Worm (Caenorhabditis elegans) whole organism, L1 larva: ENCODE data around the gene F35C11.5.

Experiments used
- C16A3.4 ChIP-seq: fragments of 150-350 bp; optimal IDR thresholded peaks from 2 replicates; lab custom pipeline; 2014; ENCODE audit warnings: missing biosample characterization, missing genetic modification characterization
- C34B4.2 ChIP-seq: sonication (generic microtip); optimal IDR thresholded peaks from 2 replicates; lab custom pipeline; 2017; ENCODE audit warnings: mild to moderate bottlenecking, missing genetic modification characterization, missing compliant biosample characterization
- Y116A8C.19 ChIP-seq: sonication (generic microtip); optimal IDR thresholded peaks from 2 replicates; lab custom pipeline; 2016; ENCODE audit warnings: missing compliant biosample characterization, missing genetic modification characterization, borderline replicate concordance
- aha-1 ChIP-seq: fragments of 150-350 bp; optimal IDR thresholded peaks from 2 replicates; lab custom pipeline; 2014; ENCODE audit warnings: missing biosample characterization, missing genetic modification characterization
- alr-1 ChIP-seq: fragments of 200-800 bp; sonication (Bioruptor generic); optimal IDR thresholded peaks from 2 replicates; lab custom pipeline; 2018; ENCODE audit warnings: borderline replicate concordance, mild to moderate bottlenecking, missing genetic modification characterization, missing compliant biosample characterization
- aly-2 ChIP-seq: fragments of 150-350 bp; optimal IDR thresholded peaks from 2 replicates; lab custom pipeline; 2014; ENCODE audit warnings: missing biosample characterization, missing genetic modification characterization
- blmp-1 ChIP-seq: fragments of 150-350 bp; optimal IDR thresholded peaks from 2 replicates; lab custom pipeline; 2014; ENCODE audit warnings: missing biosample characterization, missing genetic modification characterization
- ceh-63 ChIP-seq: fragments of 200-800 bp; sonication (Bioruptor generic); optimal IDR thresholded peaks from 2 replicates; lab custom pipeline; 2018; ENCODE audit warnings: mild to moderate bottlenecking, missing genetic modification characterization, missing compliant biosample characterization
- ceh-82 ChIP-seq, 3 experiments: fragments of 150-350 bp in 1 of 3; sonication (generic microtip) in 2 of 3; optimal IDR thresholded peaks; 2 replicates each; lab custom pipeline; 2014 to 2017; ENCODE audit warnings: missing biosample characterization in 3 of 3, missing genetic modification characterization in 3 of 3
- ces-1 ChIP-seq: fragments of 150-350 bp; optimal IDR thresholded peaks from 2 replicates; lab custom pipeline; 2014; ENCODE audit warnings: missing biosample characterization, missing genetic modification reagents, missing genetic modification characterization
- dpl-1 ChIP-seq, 3 experiments: fragments of 150-350 bp in 2 of 3; sonication (generic microtip) in 1 of 3; optimal IDR thresholded peaks; 2 replicates each; lab custom pipeline; 2014 to 2017; ENCODE audit warnings: missing biosample characterization in 3 of 3, missing genetic modification characterization in 3 of 3, missing genetic modification reagents in 3 of 3
- dsc-1 ChIP-seq: sonication (generic microtip); optimal IDR thresholded peaks from 2 replicates; lab custom pipeline; 2016; ENCODE audit warnings: mild to moderate bottlenecking, missing genetic modification characterization, missing compliant biosample characterization
- efl-1 ChIP-seq, 4 experiments: fragments of 150-350 bp; optimal IDR thresholded peaks in 3 of 4; peaks in 1 of 4; 1 replicate in 1 of 4; 2 replicates in 3 of 4; lab custom pipeline; 2014; ENCODE audit warnings: missing biosample characterization in 2 of 4, missing genetic modification characterization in 2 of 4, missing genetic modification reagents in 2 of 4
- egl-27 ChIP-seq, 2 experiments: fragments of 150-350 bp in 1 of 2; sonication (generic microtip); optimal IDR thresholded peaks; 3 replicates each; lab custom pipeline; 2017 to 2018; ENCODE audit warnings: missing biosample characterization in 2 of 2, missing genetic modification characterization in 2 of 2, missing genetic modification reagents in 2 of 2
- elt-2 ChIP-seq: sonication (generic microtip); optimal IDR thresholded peaks from 2 replicates; lab custom pipeline; 2016; ENCODE audit warnings: missing genetic modification characterization, mild to moderate bottlenecking, inconsistent platforms, missing compliant biosample characterization, missing genetic modification reagents
- fkh-10 ChIP-seq: sonication (generic microtip); optimal IDR thresholded peaks from 2 replicates; lab custom pipeline; 2017; ENCODE audit warnings: missing biosample characterization, missing genetic modification reagents, missing genetic modification characterization
- fkh-4 ChIP-seq: sonication (generic microtip); optimal IDR thresholded peaks from 2 replicates; lab custom pipeline; 2016; ENCODE audit warnings: missing compliant biosample characterization, missing genetic modification characterization, borderline replicate concordance
- grh-1 ChIP-seq: fragments of 200-800 bp; sonication (Bioruptor generic); IDR thresholded peaks from 2 replicates; pipeline ENCODE4 v1.3.6; 2022; ENCODE audit warnings: missing genetic modification reagents, missing genetic modification characterization, missing compliant biosample characterization
- hpl-2 ChIP-seq: fragments of 150-350 bp; optimal IDR thresholded peaks from 2 replicates; lab custom pipeline; 2014; ENCODE audit warnings: missing biosample characterization, missing genetic modification reagents, missing genetic modification characterization
- isw-1 ChIP-seq: fragments of 200-800 bp; sonication (Bioruptor generic); IDR thresholded peaks from 2 replicates; pipeline ENCODE4 v1.3.6; 2022; ENCODE audit warnings: missing genetic modification characterization, missing compliant biosample characterization
- lsy-2 ChIP-seq, 2 experiments: fragments of 150-350 bp; optimal IDR thresholded peaks; 2 replicates each; lab custom pipeline; 2014; ENCODE audit warnings: missing biosample characterization in 2 of 2, missing genetic modification characterization in 2 of 2
- mdl-1 ChIP-seq, 2 experiments: fragments of 150-350 bp; optimal IDR thresholded peaks; 2 replicates each; lab custom pipeline; 2014 to 2017; ENCODE audit warnings: missing biosample characterization in 2 of 2, missing genetic modification characterization in 2 of 2, inconsistent platforms in 1 of 2
- mef-2 ChIP-seq: fragments of 150-350 bp; optimal IDR thresholded peaks from 2 replicates; lab custom pipeline; 2014; ENCODE audit warnings: missing biosample characterization, missing genetic modification characterization
- mep-1 ChIP-seq: fragments of 150-350 bp; optimal IDR thresholded peaks from 2 replicates; lab custom pipeline; 2014; ENCODE audit warnings: missing biosample characterization, missing genetic modification characterization
- nhr-11 ChIP-seq: fragments of 150-350 bp; optimal IDR thresholded peaks from 2 replicates; lab custom pipeline; 2014; ENCODE audit warnings: missing biosample characterization, missing genetic modification characterization
- nhr-19 ChIP-seq: fragments of 200-800 bp; sonication (Bioruptor generic); conservative IDR thresholded peaks from 2 replicates; pipeline ENCODE4 v1.3.6; 2022; ENCODE audit warnings: missing genetic modification characterization, missing compliant biosample characterization
- nhr-20 ChIP-seq: sonication (generic microtip); optimal IDR thresholded peaks from 2 replicates; lab custom pipeline; 2016; ENCODE audit warnings: mild to moderate bottlenecking, missing genetic modification characterization, missing compliant biosample characterization
- nhr-84 ChIP-seq: sonication (generic microtip); optimal IDR thresholded peaks from 2 replicates; lab custom pipeline; 2017; ENCODE audit warnings: missing biosample characterization, missing genetic modification characterization
- nhr-90 ChIP-seq: sonication (generic microtip); optimal IDR thresholded peaks from 2 replicates; lab custom pipeline; 2016; ENCODE audit warnings: mild to moderate bottlenecking, missing genetic modification characterization, missing compliant biosample characterization; ENCODE audit not compliant: poor library complexity
- rnt-1 ChIP-seq: sonication (generic microtip); optimal IDR thresholded peaks from 2 replicates; lab custom pipeline; 2016; ENCODE audit warnings: mild to moderate bottlenecking, missing genetic modification characterization, moderate library complexity, missing compliant biosample characterization
- unc-62 ChIP-seq: fragments of 150-350 bp; optimal IDR thresholded peaks from 2 replicates; lab custom pipeline; 2014; ENCODE audit warnings: missing biosample characterization, missing genetic modification reagents, missing genetic modification characterization
- unc-98 ChIP-seq: fragments of 200-800 bp; sonication (Bioruptor generic); IDR thresholded peaks from 2 replicates; pipeline ENCODE4 v1.3.6; 2022; ENCODE audit warnings: missing genetic modification characterization, missing compliant biosample characterization
- zip-4 ChIP-seq: fragments of 200-800 bp; sonication (Bioruptor generic); optimal IDR thresholded peaks from 2 replicates; lab custom pipeline; 2018; ENCODE audit warnings: mild to moderate bottlenecking, missing genetic modification characterization, moderate library complexity, missing compliant biosample characterization

F35C11.5 gene

DNA sequence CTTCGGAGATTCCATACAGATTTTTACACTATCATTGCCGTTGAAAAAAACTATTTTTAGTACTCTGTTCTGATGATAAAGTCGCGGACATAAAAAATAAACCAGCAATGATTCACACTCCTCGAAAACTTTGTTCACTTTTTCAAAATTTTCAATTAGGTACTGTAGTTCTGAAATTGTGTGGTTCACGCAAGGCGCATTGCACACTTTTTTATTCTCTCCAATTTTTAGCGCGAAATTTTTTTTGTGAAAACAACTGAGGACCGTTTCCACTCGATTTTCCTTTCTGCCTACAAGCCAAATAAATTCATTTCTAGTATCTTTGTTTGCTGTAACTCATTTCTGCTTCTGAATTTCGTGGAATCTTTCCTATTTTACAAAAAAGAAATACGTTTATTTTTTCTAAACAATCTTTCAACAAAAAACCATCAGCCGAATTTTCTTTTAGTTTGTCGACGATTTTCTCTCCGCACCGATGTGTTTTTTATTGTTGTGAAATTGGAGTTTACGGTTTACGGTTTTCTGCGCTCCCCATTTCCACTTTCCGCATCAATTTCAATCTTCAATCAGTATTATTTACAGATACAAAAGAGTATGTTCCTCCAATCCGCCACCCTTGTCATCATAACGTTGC lies at the start of gene F35C11.5:
Gene F35C11.5, plus strand, starts transcription at position 584 of the 634 bp plus-strand sequence.
- TF ChIP-seq blmp-1 (tag; lab: Kevin White, UChicago), result no peak
- TF ChIP-seq grh-1 (GFP tag; lab: Robert Waterston, UW), result no peak
- no peak for TF ChIP-seq lsy-2 (tag; optimal IDR thresholded peaks at IDR 0.05; lab: Kevin White, UChicago)
- TF ChIP-seq mdl-1 (tag; optimal IDR thresholded peaks at IDR 0.05; lab: Kevin White, UChicago), result no peak
- TF ChIP-seq nhr-84 (tag; lab: Kevin White, UChicago), result no peak
- TF ChIP-seq nhr-90 (tag; lab: Kevin White, UChicago), result no peak
- no peak for TF ChIP-seq dpl-1 (GFP tag; optimal IDR thresholded peaks at IDR 0.05; lab: Kevin White, UChicago)
- TF ChIP-seq zip-4 (GFP tag; lab: Kevin White, UChicago), result no peak
- TF ChIP-seq dsc-1 (tag; lab: Kevin White, UChicago), result no peak
- TF ChIP-seq mef-2, result no peak
- TF ChIP-seq, all 84 proteins: peak for 0

DNA sequence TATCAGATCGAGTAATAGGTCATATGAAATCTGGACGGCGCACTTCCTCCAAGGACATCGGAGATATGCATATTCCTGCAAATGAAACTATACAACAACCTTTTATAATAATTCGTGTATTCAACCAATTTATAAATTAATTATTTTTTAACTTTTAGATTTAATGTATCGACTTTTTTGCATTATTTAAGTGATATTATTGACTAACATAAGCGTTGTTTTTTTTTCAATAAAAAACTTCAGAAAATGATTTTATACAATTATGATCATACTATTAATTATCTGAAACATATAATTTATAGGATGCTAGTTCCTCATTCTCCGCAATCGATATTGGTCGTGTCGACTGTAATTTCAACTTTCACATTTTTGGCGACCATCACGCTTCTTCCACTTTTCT lies 49.5 kb upstream of the F35C11.5 start, which contains the start of gene col-76:
Gene col-76, plus strand, starts transcription at position 301 of the 400 bp plus-strand sequence.
- TF ChIP-seq C16A3.4 (tag; lab: Kevin White, UChicago) (no peak), rnt-1 (tag; lab: Kevin White, UChicago) (no peak)
- TF ChIP-seq, all 84 proteins: peak for 0

DNA sequence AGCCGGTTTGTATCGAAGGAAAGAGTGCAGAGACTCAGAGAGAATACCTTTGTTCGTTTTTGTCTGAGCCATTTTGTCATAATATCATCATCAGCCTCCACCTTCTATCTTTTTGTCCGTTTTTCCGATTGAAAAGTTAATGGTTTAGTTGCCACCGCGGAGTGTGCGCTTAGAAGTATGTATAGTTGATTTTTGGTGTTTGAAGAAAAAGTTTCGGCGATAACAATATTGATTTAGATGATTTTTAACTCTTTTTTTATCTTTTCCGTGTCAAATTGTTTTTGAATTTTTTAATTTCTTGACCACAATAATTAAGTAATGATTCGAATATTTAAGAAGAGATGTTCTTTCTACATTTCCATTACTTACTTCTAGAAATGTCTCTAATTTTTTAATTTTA lies 47.9 kb upstream of the F35C11.5 start:
- peak; percentile 30 for TF ChIP-seq elt-2
- TF ChIP-seq efl-1 (optimal IDR thresholded peaks at IDR 0.05; lab: Kevin White, UChicago), result no peak
- peak in 1 of 2 experiments; percentile 79 for TF ChIP-seq efl-1 (GFP tag; optimal IDR thresholded peaks at IDR 0.05 in 1 of 2; lab: Kevin White, UChicago)
- TF ChIP-seq nhr-84 (tag; lab: Kevin White, UChicago), result no peak

DNA sequence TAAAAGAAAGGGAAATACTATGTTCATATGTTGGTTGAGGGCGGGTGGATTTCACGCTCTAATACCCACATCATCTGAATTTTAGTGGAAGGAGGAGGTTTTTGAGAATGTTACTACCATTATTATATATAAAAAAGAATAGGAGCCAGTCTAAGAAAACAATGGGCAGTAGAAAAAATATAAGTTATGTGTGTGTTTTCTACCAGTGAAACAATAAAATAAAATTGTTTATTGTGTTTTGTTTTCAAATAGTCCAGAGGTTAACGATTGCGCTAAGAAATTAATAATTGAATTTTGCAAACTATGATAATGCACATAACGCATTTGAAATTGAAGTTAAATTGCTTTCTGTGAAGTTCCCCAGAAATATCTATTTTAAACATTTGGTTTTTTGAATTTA lies 44.1 kb upstream of the F35C11.5 start, which contains the start of gene M110.8:
Gene M110.8, minus strand, starts transcription at position 101 of the 400 bp plus-strand sequence.
- TF ChIP-seq alr-1 (tag; lab: Kevin White, UChicago) (no peak), hpl-2 (GFP tag; lab: Kevin White, UChicago) (no peak), C34B4.2 (tag; lab: Kevin White, UChicago) (no peak), nhr-20 (tag; lab: Kevin White, UChicago) (no peak), fkh-4 (tag; lab: Kevin White, UChicago) (no peak), aha-1 (tag; lab: Kevin White, UChicago) (no peak), mep-1 (tag; lab: Kevin White, UChicago) (no peak), unc-62 (GFP tag; lab: Kevin White, UChicago) (no peak), efl-1 (optimal IDR thresholded peaks at IDR 0.05; lab: Kevin White, UChicago) (no peak), efl-1 (GFP tag; optimal IDR thresholded peaks at IDR 0.05 in 1 of 2; lab: Kevin White, UChicago) (no peak), isw-1 (GFP tag; lab: Robert Waterston, UW) (no peak), blmp-1 (tag; lab: Kevin White, UChicago) (no peak), aly-2 (no peak), mdl-1 (tag; optimal IDR thresholded peaks at IDR 0.05; lab: Kevin White, UChicago) (no peak), grh-1 (GFP tag; lab: Robert Waterston, UW) (no peak), dpl-1 (GFP tag; optimal IDR thresholded peaks at IDR 0.05; lab: Kevin White, UChicago) (no peak), nhr-11 (tag; lab: Kevin White, UChicago) (no peak), ceh-63 (GFP tag; lab: Kevin White, UChicago) (no peak)
- TF ChIP-seq, all 84 proteins: peak for 0

DNA sequence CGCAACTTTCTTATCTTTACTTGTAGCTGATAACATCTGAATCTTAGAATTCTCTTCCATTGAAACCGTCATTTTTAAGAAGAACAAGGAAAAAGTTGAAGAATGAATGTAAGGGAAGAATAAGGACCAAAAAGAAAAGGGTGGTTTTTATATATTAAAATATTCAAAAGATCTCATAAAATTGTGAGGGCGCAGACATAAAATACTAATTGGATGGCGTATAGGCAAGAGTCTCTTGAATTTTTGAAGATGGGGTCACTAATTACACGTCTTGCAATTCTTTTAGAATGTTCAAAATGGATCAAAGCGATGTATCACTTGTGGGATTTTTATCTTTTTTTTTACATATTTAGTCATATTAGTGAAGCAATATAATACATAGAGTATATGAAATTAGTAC lies 40.9 kb upstream of the F35C11.5 start, which contains the start of gene twk-3:
Gene twk-3, minus strand, starts transcription at position 101 of the 400 bp plus-strand sequence.
- TF ChIP-seq ceh-82 (tag; optimal IDR thresholded peaks at IDR 0.05; lab: Kevin White, UChicago), result no peak
- TF ChIP-seq grh-1 (GFP tag; lab: Robert Waterston, UW), result no peak
- no peak for TF ChIP-seq nhr-11 (tag; lab: Kevin White, UChicago)

DNA sequence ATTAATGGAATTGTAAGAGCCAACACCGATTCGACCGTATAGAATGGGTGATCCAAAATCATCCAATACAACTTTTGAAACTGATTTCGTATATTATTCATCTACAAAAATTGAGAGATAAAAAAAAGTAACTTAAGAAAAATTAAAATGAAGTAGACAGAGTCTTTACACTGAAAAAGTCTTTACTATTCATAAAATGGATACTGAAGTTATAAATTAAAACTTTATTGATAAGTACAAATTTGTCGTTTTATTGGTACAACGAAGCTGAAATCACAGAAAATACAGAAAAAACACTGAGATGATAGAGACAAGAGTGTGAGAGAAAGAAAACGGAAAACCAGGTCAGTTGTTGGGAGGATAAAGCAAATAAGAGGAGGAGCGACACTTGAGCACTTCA lies 39.2 kb upstream of the F35C11.5 start, which contains the start of gene M110.10:
Gene M110.10, minus strand, starts transcription at position 101 of the 400 bp plus-strand sequence.
- TF ChIP-seq Y116A8C.19 (no peak), nhr-19 (GFP tag; lab: Robert Waterston, UW) (no peak), egl-27 (tag; optimal IDR thresholded peaks at IDR 0.05; lab: Kevin White, UChicago) (no peak), ces-1 (GFP tag; lab: Kevin White, UChicago) (no peak), unc-98 (no peak), fkh-10 (GFP tag; lab: Kevin White, UChicago) (no peak)
- TF ChIP-seq, all 84 proteins: peak for 0
